Fruit fly (Drosophila melanogaster): ENCODE measurements around the gene Wdr81.

Wdr81 gene

dm6 chr2L:12013741-12014393 is 6.9 kb downstream of the Wdr81 start (continued):
- no peak for TF ChIP-seq Sox15 (GFP tag; optimal IDR thresholded peaks at IDR 0.05)
- TF ChIP-seq Met (GFP tag; optimal IDR thresholded peaks at IDR 0.05): peak; percentile 69
- TF ChIP-seq pdm3 (GFP tag; optimal IDR thresholded peaks at IDR 0.05): no peak
- TF ChIP-seq Lpt (GFP tag; optimal IDR thresholded peaks at IDR 0.05): peak; percentile 78
- TF ChIP-seq CG32006 (GFP tag; optimal IDR thresholded peaks at IDR 0.05): no peak
- TF ChIP-seq CG1621 (tag; optimal IDR thresholded peaks at IDR 0.05): peak; percentile 72
- no peak for TF ChIP-seq cyc (GFP tag; optimal IDR thresholded peaks at IDR 0.05)
- peak; percentile 80 to 84 for TF ChIP-seq ss (GFP tag; optimal IDR thresholded peaks at IDR 0.05)
- no peak for TF ChIP-seq Hr4 (GFP tag; optimal IDR thresholded peaks at IDR 0.05)
- peak; percentile 95 for TF ChIP-seq vri (GFP tag; optimal IDR thresholded peaks at IDR 0.05)
- TF ChIP-seq fd59A (GFP tag; optimal IDR thresholded peaks at IDR 0.05): no peak
- TF ChIP-seq CG3919 (GFP tag; optimal IDR thresholded peaks at IDR 0.05): peak; percentile 71
- no peak for TF ChIP-seq acj6 (GFP tag; optimal IDR thresholded peaks at IDR 0.05)
- peak; percentile 80 for TF ChIP-seq CG9139 (GFP tag; optimal IDR thresholded peaks at IDR 0.05)
- TF ChIP-seq CG6163 (GFP tag; IDR thresholded peaks at IDR 0.05): peak; percentile 65; the same call in 2 of the 3 replicates
- TF ChIP-seq Smox (GFP tag; optimal IDR thresholded peaks at IDR 0.05): no peak
- TF ChIP-seq dac (GFP tag; optimal IDR thresholded peaks at IDR 0.05): no peak
- peak; percentile 45 for TF ChIP-seq Sox14 (GFP tag; optimal IDR thresholded peaks at IDR 0.05)
- TF ChIP-seq Ets96B (tag; optimal IDR thresholded peaks at IDR 0.05): peak; percentile 37
- no peak for TF ChIP-seq CG8632 (GFP tag; optimal IDR thresholded peaks at IDR 0.05)
- no peak for TF ChIP-seq fkh (GFP tag; optimal IDR thresholded peaks at IDR 0.05)
- TF ChIP-seq CG6792 (GFP tag; optimal IDR thresholded peaks at IDR 0.05): peak; percentile 25
- TF ChIP-seq CG16779 (tag; optimal IDR thresholded peaks at IDR 0.05): no peak
- no peak for TF ChIP-seq CG15336 (GFP tag; IDR thresholded peaks at IDR 0.05)
- TF ChIP-seq lz (GFP tag; optimal IDR thresholded peaks at IDR 0.05): no peak
- no peak for TF ChIP-seq net (GFP tag; optimal IDR thresholded peaks at IDR 0.05)
- no peak for TF ChIP-seq Eip93F (GFP tag; optimal IDR thresholded peaks at IDR 0.05)
- TF ChIP-seq CG11294 (GFP tag; IDR thresholded peaks at IDR 0.05): no peak
- TF ChIP-seq CG10669 (GFP tag; optimal IDR thresholded peaks at IDR 0.05): peak; percentile 46
- no peak for TF ChIP-seq CG8319 (GFP tag; optimal IDR thresholded peaks at IDR 0.05)
- 0 out of 3 replicates have a peak, but pooled peaks have one; percentile 15 for TF ChIP-seq eg (GFP tag; IDR thresholded peaks at IDR 0.05)
- TF ChIP-seq CG6276 (GFP tag; optimal IDR thresholded peaks at IDR 0.05): peak; percentile 39
- no peak for TF ChIP-seq CG4318 (GFP tag; optimal IDR thresholded peaks at IDR 0.05)
- TF ChIP-seq fd85E (GFP tag; optimal IDR thresholded peaks at IDR 0.05): no peak
- peak; percentile 67 for TF ChIP-seq Eip75B (GFP tag; optimal IDR thresholded peaks at IDR 0.05)

dm6 chr2L:12013243-12013642 is 7.5 kb downstream of the Wdr81 start:
- TF ChIP-seq CG7368 (GFP tag; optimal IDR thresholded peaks at IDR 0.05) (no peak), CG32006 (GFP tag; optimal IDR thresholded peaks at IDR 0.05) (no peak), Sox15 (GFP tag; optimal IDR thresholded peaks at IDR 0.05) (no peak), Ets21C (GFP tag; optimal IDR thresholded peaks at IDR 0.05) (no peak), CG16779 (tag; optimal IDR thresholded peaks at IDR 0.05) (no peak), CG1621 (tag; optimal IDR thresholded peaks at IDR 0.05) (peak; percentile 32), esn (GFP tag; optimal IDR thresholded peaks at IDR 0.05) (peak; percentile 32), Blimp-1 (GFP tag; optimal IDR thresholded peaks at IDR 0.05) (no peak), CG34406 (GFP tag; optimal IDR thresholded peaks at IDR 0.05) (no peak), CG6808 (GFP tag; optimal IDR thresholded peaks at IDR 0.05) (no peak), Sox102F (GFP tag; optimal IDR thresholded peaks at IDR 0.05) (peak; percentile 33), Met (GFP tag; optimal IDR thresholded peaks at IDR 0.05) (no peak), CG11762 (GFP tag; optimal IDR thresholded peaks at IDR 0.05; ENCODE audit: insufficient read depth) (no peak), CG8632 (GFP tag; optimal IDR thresholded peaks at IDR 0.05) (no peak), CG6792 (GFP tag; optimal IDR thresholded peaks at IDR 0.05) (no peak), fd59A (GFP tag; optimal IDR thresholded peaks at IDR 0.05) (no peak), CG6854 (GFP tag; optimal IDR thresholded peaks at IDR 0.05) (no peak), Eip78C (GFP tag) (peak; percentile 85), CG10631 (GFP tag; optimal IDR thresholded peaks at IDR 0.05) (peak; percentile 48), CG3032 (tag; optimal IDR thresholded peaks at IDR 0.05) (peak; percentile 17), CG4318 (GFP tag; optimal IDR thresholded peaks at IDR 0.05) (no peak), lz (GFP tag; optimal IDR thresholded peaks at IDR 0.05) (peak; percentile 27), CG9139 (GFP tag; optimal IDR thresholded peaks at IDR 0.05) (no peak), CG6276 (GFP tag; optimal IDR thresholded peaks at IDR 0.05) (no peak), Eip93F (GFP tag; optimal IDR thresholded peaks at IDR 0.05) (no peak), salr (GFP tag; optimal IDR thresholded peaks at IDR 0.05) (peak in 1 of 2 experiments; percentile 10), CG11902 (GFP tag; optimal IDR thresholded peaks at IDR 0.05) (no peak)
